Fruit fly (Drosophila melanogaster) Kc167 (cell line): Measurements from ENCODE around the gene mRpS22.
"Not testable (repeated sequence)": the region's sequence is repeated elsewhere in the genome, so short reads cannot be mapped to it uniquely, and the experiment has no call there.

ENCODE experiments used
- Myc ChIP-seq: fragments of >200 bp; optimal IDR thresholded peaks from 2 replicates; lab custom pipeline; 2017; ENCODE audit warnings: missing external identifiers
- Sin3A ChIP-seq: fragments of >200 bp; optimal IDR thresholded peaks from 2 replicates; lab custom pipeline; 2018; ENCODE audit warnings: missing external identifiers
- h ChIP-seq: fragments of >200 bp; optimal IDR thresholded peaks from 3 replicates; lab custom pipeline; 2018; ENCODE audit warnings: missing external identifiers
- insv ChIP-seq: fragments of >200 bp; optimal IDR thresholded peaks from 3 replicates; lab custom pipeline; 2018; ENCODE audit warnings: missing external identifiers
- psq ChIP-seq: fragments of >200 bp; optimal IDR thresholded peaks from 2 replicates; lab custom pipeline; 2017; ENCODE audit warnings: missing external identifiers
- ttk ChIP-seq: sonication (Bioruptor generic); optimal IDR thresholded peaks from 2 replicates; lab custom pipeline; 2017; ENCODE audit warnings: missing external identifiers

Gene mRpS22

DNA sequence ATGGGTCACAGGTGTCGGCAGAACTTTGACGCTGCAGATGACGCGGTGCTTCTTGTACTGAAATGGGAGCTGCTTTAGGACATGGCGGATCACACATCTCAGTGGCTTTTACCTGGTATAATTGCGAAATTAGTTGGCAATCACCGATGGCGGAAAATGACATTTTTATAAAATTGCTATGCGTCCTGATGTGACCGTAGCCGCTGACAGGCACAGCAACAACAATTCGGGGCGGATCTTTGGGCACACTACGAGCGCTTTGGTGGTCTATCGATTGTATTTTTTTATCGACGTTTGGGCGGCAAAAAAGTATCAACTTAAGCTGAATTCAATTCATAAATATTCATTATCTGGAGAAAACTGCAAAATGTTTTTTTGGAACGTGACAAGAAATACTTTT, 37.2 kb downstream of the mRpS22 start, which contains the start of gene CG4951:
CG4951 (minus strand) TSS at position 223 of the 400 bp plus-strand sequence.
- no peak for TF ChIP-seq psq (lab: Kevin White, UChicago)
- TF ChIP-seq Myc (lab: Kevin White, UChicago), result no peak
- TF ChIP-seq Sin3A (lab: Kevin White, UChicago), result no peak
- no peak for TF ChIP-seq h (lab: Kevin White, UChicago)
- TF ChIP-seq ttk (lab: Kevin White, UChicago), result no peak

dm6 chr3R:27954533-27954932, 37.8 kb downstream of the mRpS22 start, which contains the start of gene Nep7:
Nep7 (plus strand) TSS chr3R:27954917.
- no peak for TF ChIP-seq ttk (lab: Kevin White, UChicago)
- TF ChIP-seq h (lab: Kevin White, UChicago), result no peak
- TF ChIP-seq psq (lab: Kevin White, UChicago), result no peak
- no peak for TF ChIP-seq Sin3A (lab: Kevin White, UChicago)
- TF ChIP-seq Myc (lab: Kevin White, UChicago), result no peak
- no peak for TF ChIP-seq insv (lab: Kevin White, UChicago)

dm6 chr3R:27957967-27958366, 41.3 kb downstream of the mRpS22 start:
- TF ChIP-seq ttk (lab: Kevin White, UChicago), result no peak
- no peak for TF ChIP-seq Myc (lab: Kevin White, UChicago)
- no peak for TF ChIP-seq h (lab: Kevin White, UChicago)
- no peak for TF ChIP-seq insv (lab: Kevin White, UChicago)
- TF ChIP-seq Sin3A (lab: Kevin White, UChicago), result no peak
- TF ChIP-seq psq (lab: Kevin White, UChicago), result no peak

DNA sequence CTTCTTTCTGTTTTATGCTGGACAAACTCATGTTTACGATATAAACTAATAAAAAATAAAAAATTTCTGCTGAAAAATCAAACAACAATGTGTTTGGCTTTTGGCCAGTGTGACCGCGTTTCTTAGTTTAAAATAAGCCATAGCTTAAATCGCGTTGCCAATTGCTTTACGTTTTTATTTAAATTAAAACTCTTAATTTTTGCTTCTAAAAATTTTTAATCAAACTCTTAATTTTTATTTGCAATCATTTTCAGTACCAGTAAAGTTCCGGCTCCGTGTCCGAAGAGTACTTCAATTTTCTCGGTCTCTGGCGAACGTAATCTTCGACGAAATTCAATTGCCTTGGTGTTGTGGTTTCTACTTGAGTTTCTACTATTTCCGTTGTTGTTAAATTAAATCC, 42.4 kb downstream of the mRpS22 start, which contains the start of the genes CG42487 and CG4884:
CG42487 (minus strand) TSS at position 101 of the 400 bp plus-strand sequence.
CG4884 (minus strand) TSS at position 101 of the 400 bp plus-strand sequence.
- TF ChIP-seq Myc, insv, h (lab: Kevin White, UChicago): not testable (repeated sequence)

DNA sequence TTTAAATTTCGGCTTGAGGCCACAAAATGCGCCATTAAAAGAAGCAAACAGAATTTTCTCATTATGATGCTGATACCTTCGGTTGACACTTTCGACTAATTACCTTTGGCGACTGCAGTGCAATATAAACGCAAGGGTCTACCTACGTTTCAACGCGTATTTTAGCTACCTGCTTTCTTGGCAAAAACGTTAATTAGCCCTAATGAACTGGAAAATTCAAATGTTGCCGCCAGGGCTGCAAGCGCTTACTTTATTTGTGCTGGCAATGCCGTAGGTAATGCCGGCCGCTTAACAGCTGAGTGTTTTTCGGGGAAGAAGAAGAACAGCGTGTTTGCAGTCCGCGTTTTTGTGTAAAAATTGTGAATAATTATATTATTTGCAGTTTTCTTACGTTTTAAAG, 43.8 kb downstream of the mRpS22 start, which contains the start of gene CG31253:
CG31253 (minus strand) TSS at position 101 of the 400 bp plus-strand sequence.
- not testable (repeated sequence) for TF ChIP-seq Myc, ttk, Sin3A (lab: Kevin White, UChicago)

DNA sequence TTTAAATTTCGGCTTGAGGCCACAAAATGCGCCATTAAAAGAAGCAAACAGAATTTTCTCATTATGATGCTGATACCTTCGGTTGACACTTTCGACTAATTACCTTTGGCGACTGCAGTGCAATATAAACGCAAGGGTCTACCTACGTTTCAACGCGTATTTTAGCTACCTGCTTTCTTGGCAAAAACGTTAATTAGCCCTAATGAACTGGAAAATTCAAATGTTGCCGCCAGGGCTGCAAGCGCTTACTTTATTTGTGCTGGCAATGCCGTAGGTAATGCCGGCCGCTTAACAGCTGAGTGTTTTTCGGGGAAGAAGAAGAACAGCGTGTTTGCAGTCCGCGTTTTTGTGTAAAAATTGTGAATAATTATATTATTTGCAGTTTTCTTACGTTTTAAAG, 46.4 kb downstream of the mRpS22 start, which contains the start of the genes CG31131 and CG4849:
CG31131 (minus strand) TSS at position 101 of the 400 bp plus-strand sequence.
CG4849 (plus strand) TSS at position 297 of the 400 bp plus-strand sequence.
- TF ChIP-seq h, psq, insv (lab: Kevin White, UChicago): not testable (repeated sequence)
